Worm (Caenorhabditis elegans): ENCODE data around the gene clec-7.
"Not testable (repeated sequence)": the region's sequence is repeated elsewhere in the genome, so short reads cannot be mapped to it uniquely, and the experiment has no call there.

clec-7 gene

ce11 chrV:7341942-7342341 lies 13.8 kb downstream of the clec-7 start, which contains the start of the genes nhr-263 and nhr-148:
Gene nhr-263, minus strand, starts transcription at chrV:7342042.
Gene nhr-148, plus strand, starts transcription at chrV:7342156.
- TF ChIP-seq snpc-3.4 (tag; optimal IDR thresholded peaks at IDR 0.05), result no peak
- TF ChIP-seq hsf-1 (GFP tag; IDR thresholded peaks at IDR 0.05), result no peak
- TF ChIP-seq snpc-1.1 (tag; optimal IDR thresholded peaks at IDR 0.05; ENCODE audit: insufficient read depth), result no peak
- TF ChIP-seq mes-4 (tag; optimal IDR thresholded peaks at IDR 0.05), result no peak
- no peak for TF ChIP-seq nfyb-1 (GFP tag; IDR thresholded peaks at IDR 0.05)
- TF ChIP-seq B0261.1 (tag; optimal IDR thresholded peaks at IDR 0.05), result no peak
- no peak for TF ChIP-seq Y95B8A.8 (GFP tag; IDR thresholded peaks at IDR 0.05)
- no peak for TF ChIP-seq Y56A3A.18 (GFP tag; IDR thresholded peaks at IDR 0.05)

DNA sequence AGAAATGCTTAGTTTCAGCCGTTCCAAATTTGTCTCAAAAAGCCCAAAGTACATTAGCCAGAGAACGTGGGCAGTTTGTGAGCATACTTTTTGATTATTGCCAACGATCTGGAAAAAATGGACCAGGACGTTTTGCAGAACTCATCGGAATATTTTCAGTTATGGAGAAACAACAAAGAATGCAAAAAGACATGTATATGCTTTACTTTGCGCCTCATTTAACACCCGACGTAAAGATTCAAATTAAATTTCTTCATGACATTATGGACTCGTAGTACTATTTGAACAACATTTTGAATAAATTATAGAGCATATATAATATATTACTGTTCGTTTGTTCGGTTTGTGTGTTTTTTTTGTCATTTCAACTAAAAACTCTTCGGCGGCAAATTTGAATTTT lies 15.3 kb downstream of the clec-7 start, which contains the start of gene srh-244:
srh-244 (plus strand) TSS at position 301 of the 400 bp plus-strand sequence.
- no peak for TF ChIP-seq rec-8 (tag; optimal IDR thresholded peaks at IDR 0.05)
- TF ChIP-seq aptf-3 (GFP tag; IDR thresholded peaks at IDR 0.05), result no peak
- TF ChIP-seq Y95B8A.8 (GFP tag; IDR thresholded peaks at IDR 0.05), result no peak
- TF ChIP-seq tlf-1 (GFP tag; optimal IDR thresholded peaks at IDR 0.05), result no peak
- TF ChIP-seq B0336.3 (GFP tag; IDR thresholded peaks at IDR 0.05), result no peak
- TF ChIP-seq ets-4 (GFP tag; optimal IDR thresholded peaks at IDR 0.05), result no peak
- TF ChIP-seq F52B5.7 (tag; optimal IDR thresholded peaks at IDR 0.05), result no peak
- TF ChIP-seq nhr-179 (tag; optimal IDR thresholded peaks at IDR 0.05), result no peak
- no peak for TF ChIP-seq ceh-79 (tag; optimal IDR thresholded peaks at IDR 0.05)

DNA sequence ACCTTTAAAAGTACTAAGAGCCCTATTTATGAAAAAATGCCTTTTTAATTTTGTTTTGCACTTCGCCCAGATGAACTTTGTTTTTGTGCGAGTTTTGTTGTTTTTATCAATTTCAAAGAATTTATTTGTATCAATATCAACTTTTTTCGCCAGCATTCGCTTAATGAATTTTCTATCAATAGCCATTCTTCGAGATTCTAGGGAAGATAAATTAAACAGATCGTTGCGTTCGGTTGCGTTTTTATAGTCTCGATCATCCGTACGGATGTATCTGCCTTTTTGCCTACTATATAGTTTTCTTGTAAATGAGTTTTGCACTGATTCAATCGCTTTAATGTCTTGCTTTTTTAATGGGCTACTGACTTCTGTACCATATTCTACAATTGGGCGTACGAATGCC lies 17.3 kb downstream of the clec-7 start, which contains the start of gene nhr-147:
nhr-147 (plus strand) TSS at position 301 of the 400 bp plus-strand sequence.
- TF ChIP-seq ztf-6 (GFP tag; IDR thresholded peaks at IDR 0.05); F10E7.11 (tag; optimal IDR thresholded peaks at IDR 0.05); Y53G8AR.9 (GFP tag; conservative IDR thresholded peaks at IDR 0.05): not testable (repeated sequence)

DNA sequence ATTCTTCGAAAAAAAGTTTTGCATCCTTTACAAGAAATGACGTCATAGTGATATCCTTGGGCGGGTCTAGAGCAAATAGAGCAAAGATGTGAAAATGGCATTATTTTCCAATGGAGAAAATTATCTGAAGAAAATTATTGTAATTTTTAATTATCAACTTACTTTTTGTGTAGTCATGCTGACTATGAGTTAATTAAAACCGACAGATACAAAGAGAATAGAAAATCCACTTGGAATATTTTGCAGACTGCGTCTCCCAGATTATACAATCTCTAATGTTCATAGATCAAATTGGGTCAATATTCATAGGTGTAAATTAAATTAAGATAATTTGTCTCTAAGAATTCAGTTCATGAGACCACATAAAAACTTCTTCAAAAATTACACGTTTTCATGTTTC lies 21.3 kb downstream of the clec-7 start, which contains the start of gene nhr-149:
nhr-149 (minus strand) TSS at position 101 of the 400 bp plus-strand sequence.
- TF ChIP-seq athp-1 (tag; optimal IDR thresholded peaks at IDR 0.05), result no peak
- no peak for TF ChIP-seq akir-1 (GFP tag; optimal IDR thresholded peaks at IDR 0.05)
- no peak for TF ChIP-seq aptf-3 (GFP tag; IDR thresholded peaks at IDR 0.05)
- TF ChIP-seq snpc-3.4 (tag; optimal IDR thresholded peaks at IDR 0.05), result no peak
- TF ChIP-seq ceh-91 (GFP tag; IDR thresholded peaks at IDR 0.05), result no peak
- TF ChIP-seq ceh-27 (GFP tag; optimal IDR thresholded peaks at IDR 0.05), result no peak
- TF ChIP-seq C17E4.6 (GFP tag; IDR thresholded peaks at IDR 0.05), result no peak
- TF ChIP-seq F52B5.7 (tag; optimal IDR thresholded peaks at IDR 0.05), result no peak
- no peak for TF ChIP-seq ztf-18 (tag; optimal IDR thresholded peaks at IDR 0.05)
- TF ChIP-seq mxl-1 (tag; optimal IDR thresholded peaks at IDR 0.05), result no peak
- TF ChIP-seq rcor-1 (GFP tag; IDR thresholded peaks at IDR 0.05), result no peak
- no peak for TF ChIP-seq F22D6.2 (tag; optimal IDR thresholded peaks at IDR 0.05)

DNA sequence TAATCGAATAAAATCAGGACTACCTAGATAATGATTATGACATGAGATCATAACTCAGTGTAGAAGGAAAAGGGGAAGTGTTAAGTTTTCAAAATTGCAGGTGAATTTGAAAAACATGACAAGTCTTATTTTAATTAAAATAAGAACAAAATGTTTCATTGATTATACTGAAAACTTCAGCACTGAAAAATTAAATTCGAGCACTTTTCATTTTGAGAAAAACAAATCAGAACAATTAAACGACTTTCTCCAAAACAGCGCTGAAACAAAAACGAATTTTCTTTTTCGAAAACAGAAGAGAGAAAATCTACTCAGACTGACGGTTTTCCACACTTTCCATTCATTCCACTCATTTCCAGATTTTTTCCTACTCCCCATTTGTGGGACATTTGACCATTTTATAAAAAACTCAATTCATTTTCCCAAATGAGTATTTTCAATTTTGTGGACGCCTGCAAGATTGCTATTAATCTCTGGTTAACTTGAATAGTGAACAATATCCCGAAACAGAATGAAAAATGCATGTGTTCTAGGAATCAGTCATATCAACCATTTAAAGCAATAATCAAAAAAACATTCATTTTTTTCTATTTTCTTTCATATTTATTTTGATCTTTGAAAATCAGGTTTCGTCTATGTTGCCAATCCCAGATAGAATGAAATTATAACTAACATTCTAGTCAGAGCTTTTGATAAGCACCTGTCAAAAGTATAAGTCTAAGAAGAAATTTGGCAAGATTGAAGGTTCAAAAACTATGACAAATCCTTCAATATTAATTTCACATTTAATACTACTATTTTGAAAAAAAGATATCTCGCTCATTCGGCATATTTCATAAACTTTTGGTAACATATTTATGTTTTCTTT lies 24.2 kb downstream of the clec-7 start, which contains the start of the genes srh-231 and srh-275:
srh-231 (minus strand) TSS at position 51 of the 868 bp plus-strand sequence.
srh-275 (plus strand) TSS at position 818 of the 868 bp plus-strand sequence.
- no peak for TF ChIP-seq cebp-2 (GFP tag; IDR thresholded peaks at IDR 0.05)
- TF ChIP-seq snpc-4 (GFP tag; optimal IDR thresholded peaks at IDR 0.05), result no peak
- no peak for TF ChIP-seq snpc-4 (tag; optimal IDR thresholded peaks at IDR 0.05)
- TF ChIP-seq lin-35 (GFP tag; optimal IDR thresholded peaks at IDR 0.05), result no peak
- no peak for TF ChIP-seq B0336.3 (GFP tag; IDR thresholded peaks at IDR 0.05)
- no peak for TF ChIP-seq D2030.7 (GFP tag; IDR thresholded peaks at IDR 0.05)

All from whole organism, young adult.